Worm (Caenorhabditis elegans) whole organism, young adult: ENCODE measurements around the gene nhr-19.

Experiments
- F22D6.2 ChIP-seq: sonication (generic microtip); optimal IDR thresholded peaks from 2 replicates; lab custom pipeline; 2016; ENCODE audit warnings: mild to moderate bottlenecking, missing genetic modification characterization, missing compliant biosample characterization
- F23B12.7 ChIP-seq: sonication (generic microtip); optimal IDR thresholded peaks from 2 replicates; lab custom pipeline; 2017; ENCODE audit warnings: missing genetic modification characterization, mild to moderate bottlenecking, missing compliant biosample characterization, antibody characterized with exemption, moderate library complexity; ENCODE audit not compliant: insufficient read depth
- Y79H2A.3 ChIP-seq: fragments of 200-800 bp; sonication (Bioruptor generic); conservative IDR thresholded peaks from 2 replicates; pipeline ENCODE4 v1.3.6; 2022; ENCODE audit warnings: missing genetic modification reagents, missing genetic modification characterization, missing compliant biosample characterization
- athp-1 ChIP-seq: sonication (generic microtip); optimal IDR thresholded peaks from 2 replicates; lab custom pipeline; 2017; ENCODE audit warnings: mild to moderate bottlenecking, missing genetic modification characterization, missing compliant biosample characterization
- cebp-2 ChIP-seq: fragments of 200-800 bp; sonication (Bioruptor generic); IDR thresholded peaks from 2 replicates; pipeline ENCODE4 v1.3.6; 2022; ENCODE audit warnings: missing genetic modification characterization, missing compliant biosample characterization
- ceh-100 ChIP-seq: fragments of 200-800 bp; sonication (Bioruptor generic); IDR thresholded peaks from 2 replicates; pipeline ENCODE4 v1.3.6; 2022; ENCODE audit warnings: missing genetic modification reagents, missing genetic modification characterization, missing compliant biosample characterization
- ekl-4 ChIP-seq: fragments of 200-800 bp; sonication (Bioruptor generic); IDR thresholded peaks from 2 replicates; pipeline ENCODE4 v1.3.6; 2022; ENCODE audit warnings: missing genetic modification reagents, missing genetic modification characterization, missing compliant biosample characterization
- ztf-6 ChIP-seq: fragments of 200-800 bp; sonication (Bioruptor generic); IDR thresholded peaks from 2 replicates; pipeline ENCODE4 v1.3.6; 2022; ENCODE audit warnings: missing genetic modification reagents, missing genetic modification characterization, missing compliant biosample characterization

ce11 chrII:9644940-9645634 lies 39.8 kb upstream of the nhr-19 start:
- TF ChIP-seq F22D6.2 (tag; lab: Kevin White, UChicago): no peak
- no peak for TF ChIP-seq Y79H2A.3
- TF ChIP-seq ztf-6 (GFP tag; lab: Robert Waterston, UW): no peak
- no peak for TF ChIP-seq cebp-2 (GFP tag; lab: Robert Waterston, UW)
- TF ChIP-seq athp-1 (tag; lab: Kevin White, UChicago): no peak
- no peak for TF ChIP-seq ceh-100
- no peak for TF ChIP-seq ekl-4 (GFP tag; lab: Robert Waterston, UW)
- TF ChIP-seq F23B12.7 (tag; lab: Kevin White, UChicago): no peak
